Worm (Caenorhabditis elegans): Measurements from ENCODE around the gene C34F6.12.

DNA sequence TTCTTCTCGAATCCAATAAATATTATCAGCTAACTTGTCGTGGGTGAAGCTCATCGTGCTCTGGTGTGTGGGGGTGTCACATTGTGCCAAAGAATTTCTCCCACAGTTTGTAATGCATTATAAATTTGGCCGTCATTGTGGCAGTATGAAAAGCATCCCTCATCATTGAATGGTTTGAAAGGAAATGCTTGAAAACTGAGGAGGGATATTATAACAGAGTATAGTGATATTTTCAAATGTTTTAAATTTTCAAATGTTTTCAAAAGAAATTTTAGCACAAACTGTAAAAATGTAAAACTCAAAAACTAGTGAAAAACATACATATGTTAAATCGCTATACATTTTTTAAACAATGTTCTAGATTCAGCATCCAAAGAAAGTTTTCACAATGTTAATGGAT, 42.5 kb upstream of the C34F6.12 start, which contains the start of gene C03A3.3:
- TF ChIP-seq ceh-24 (tag; optimal IDR thresholded peaks at IDR 0.05) (no peak), nhr-11 (tag; optimal IDR thresholded peaks at IDR 0.05) (no peak), T23F11.4 (GFP tag; optimal IDR thresholded peaks at IDR 0.05) (no peak), F13H6.1 (tag; optimal IDR thresholded peaks at IDR 0.05) (no peak), ama-1 (optimal IDR thresholded peaks at IDR 0.05) (no peak), unc-55 (GFP tag; optimal IDR thresholded peaks at IDR 0.05) (no peak), nfya-1 (tag; optimal IDR thresholded peaks at IDR 0.05) (no peak), dve-1 (tag; optimal IDR thresholded peaks at IDR 0.05) (no peak), fkh-10 (GFP tag; optimal IDR thresholded peaks at IDR 0.05) (no peak), fkh-6 (tag; optimal IDR thresholded peaks at IDR 0.05) (no peak)

Data from whole organism, late embryonic.